Fruit fly (Drosophila melanogaster) whole organism, wandering third instar larva: ENCODE data around the gene ctrip.

ENCODE experiments used
- Dif ChIP-seq: fragments of 200-275, 200-300 bp; sonication (Bioruptor generic); optimal IDR thresholded peaks from 2 replicates; lab custom pipeline; 2018; ENCODE audit warnings: missing biosample characterization, missing genetic modification characterization; ENCODE audit not compliant: partially characterized antibody
- GATAd ChIP-seq: sonication (Bioruptor generic); optimal IDR thresholded peaks from 2 replicates; lab custom pipeline; 2016; ENCODE audit warnings: missing biosample characterization, missing genetic modification characterization
- HLH106 ChIP-seq: fragments of 200-800 bp; optimal IDR thresholded peaks from 3 replicates; lab custom pipeline; 2019; ENCODE audit warnings: missing biosample characterization, mild to moderate bottlenecking, missing genetic modification characterization, moderate library complexity
- Mio ChIP-seq: sonication (Bioruptor generic); optimal IDR thresholded peaks from 2 replicates; lab custom pipeline; 2016; ENCODE audit warnings: missing biosample characterization, missing genetic modification characterization
- Myc ChIP-seq: fragments of >200 bp; optimal IDR thresholded peaks from 2 replicates; lab custom pipeline; 2017
- Vsx2 ChIP-seq: fragments of 200-300, 225-300 bp; sonication (Bioruptor generic); optimal IDR thresholded peaks from 2 replicates; lab custom pipeline; 2018; ENCODE audit warnings: missing biosample characterization, missing genetic modification characterization; ENCODE audit not compliant: partially characterized antibody
- br ChIP-seq: fragments of 200-800 bp; sonication (Bioruptor generic); optimal IDR thresholded peaks from 2 replicates; lab custom pipeline; 2016; ENCODE audit warnings: missing biosample characterization, missing genetic modification characterization
- brk ChIP-seq: fragments of 200-800 bp; sonication (Bioruptor generic); optimal IDR thresholded peaks from 2 replicates; lab custom pipeline; 2016; ENCODE audit warnings: missing biosample characterization, mild to moderate bottlenecking, missing genetic modification characterization
- pan ChIP-seq: fragments of >200 bp; optimal IDR thresholded peaks from 2 replicates; lab custom pipeline; 2017
- psq ChIP-seq: fragments of 200-800 bp; sonication (Bioruptor generic); optimal IDR thresholded peaks from 3 replicates; lab custom pipeline; 2017; ENCODE audit warnings: missing biosample characterization, mild to moderate bottlenecking, missing genetic modification characterization, moderate library complexity
- sv ChIP-seq: fragments of 200-800 bp; sonication (Bioruptor generic); optimal IDR thresholded peaks from 3 replicates; lab custom pipeline; 2016; ENCODE audit warnings: missing biosample characterization, missing genetic modification characterization

dm6 chr3R:4852373-4852860, 40.5 kb upstream of the ctrip start, which contains the start of gene opa:
- peak; percentile 40 for TF ChIP-seq Myc (lab: Kevin White, UChicago)
- TF ChIP-seq HLH106, result no peak
- TF ChIP-seq Dif (GFP tag; lab: Kevin White, UChicago), result peak; percentile 80
- no peak for TF ChIP-seq br
- no peak for TF ChIP-seq brk (GFP tag; lab: Kevin White, UChicago)
- TF ChIP-seq sv (GFP tag; lab: Kevin White, UChicago), result no peak
- no peak for TF ChIP-seq GATAd (GFP tag; lab: Kevin White, UChicago)
- peak; percentile 92 for TF ChIP-seq Vsx2 (GFP tag; lab: Kevin White, UChicago)
- no peak for TF ChIP-seq Mio
- TF ChIP-seq pan (lab: Kevin White, UChicago), result no peak
- no peak for TF ChIP-seq psq
